Worm (Caenorhabditis elegans) whole organism, L3 larva: Measurements from ENCODE around the gene C33C12.4.

ENCODE experiments used
- ama-1 ChIP-seq: fragments of 150-350 bp; optimal IDR thresholded peaks from 2 replicates; lab custom pipeline; 2018
- ceh-82 ChIP-seq: fragments of 150-350 bp; optimal IDR thresholded peaks from 2 replicates; lab custom pipeline; 2014; ENCODE audit warnings: missing biosample characterization, missing genetic modification characterization
- elt-3 ChIP-seq, 3 experiments: fragments of 150-350 bp in 1 of 3; sonication (generic microtip) in 2 of 3; optimal IDR thresholded peaks; 2 replicates in 2 of 3; 4 replicates in 1 of 3; lab custom pipeline; 2014 to 2017; ENCODE audit warnings: missing biosample characterization in 3 of 3, missing genetic modification characterization in 3 of 3
- lin-15B ChIP-seq: fragments of 150-350 bp; optimal IDR thresholded peaks from 2 replicates; lab custom pipeline; 2014; ENCODE audit warnings: missing biosample characterization, missing genetic modification characterization
- mdl-1 ChIP-seq: fragments of 150-350 bp; optimal IDR thresholded peaks from 2 replicates; lab custom pipeline; 2014; ENCODE audit warnings: missing biosample characterization, missing genetic modification characterization
- nhr-11 ChIP-seq: fragments of 150-350 bp; optimal IDR thresholded peaks from 2 replicates; lab custom pipeline; 2014; ENCODE audit warnings: missing biosample characterization, missing genetic modification characterization
- nhr-25 ChIP-seq: sonication (generic microtip); optimal IDR thresholded peaks from 2 replicates; lab custom pipeline; 2017; ENCODE audit warnings: missing biosample characterization, missing genetic modification characterization
- nhr-28 ChIP-seq: fragments of 150-350 bp; optimal IDR thresholded peaks from 2 replicates; lab custom pipeline; 2014; ENCODE audit warnings: missing biosample characterization, missing genetic modification characterization
- nhr-76 ChIP-seq: fragments of 150-350 bp; sonication (generic microtip); optimal IDR thresholded peaks from 5 replicates; lab custom pipeline; 2014; ENCODE audit warnings: missing biosample characterization, missing genetic modification characterization
- pha-4 ChIP-seq: fragments of 150-350 bp; optimal IDR thresholded peaks from 2 replicates; lab custom pipeline; 2014; ENCODE audit warnings: missing biosample characterization, missing genetic modification reagents, missing genetic modification characterization
- pqm-1 ChIP-seq: fragments of 150-350 bp; optimal IDR thresholded peaks from 2 replicates; lab custom pipeline; 2017; ENCODE audit warnings: missing biosample characterization, missing genetic modification characterization, inconsistent platforms
- tbx-2 ChIP-seq: sonication (generic microtip); optimal IDR thresholded peaks from 2 replicates; lab custom pipeline; 2016; ENCODE audit warnings: mild to moderate bottlenecking, missing genetic modification characterization, missing compliant biosample characterization

- TF ChIP-seq nhr-28 (tag; lab: Kevin White, UChicago) (no peak), elt-3 (tag; optimal IDR thresholded peaks at IDR 0.05; lab: Kevin White, UChicago) (no peak), pqm-1 (tag; lab: Kevin White, UChicago) (no peak), nhr-25 (tag; lab: Kevin White, UChicago) (no peak), nhr-11 (tag; lab: Kevin White, UChicago) (no peak), nhr-76 (tag; lab: Kevin White, UChicago) (no peak), mdl-1 (no peak), ama-1 (lab: Kevin White, UChicago) (no peak), tbx-2 (tag; lab: Kevin White, UChicago) (no peak), pha-4 (no peak), ceh-82 (no peak), lin-15B (tag; lab: Kevin White, UChicago) (no peak)
These were observed 24.2 kb upstream of the C33C12.4 start for ce11 chrII:2190522-2190921.
